Comparison of ENCODE assay signal across 4 worm cellular contexts in genomic region chrII:8630088-8630487, ce11.
A peak's percentile ranks its signal among the peaks of the same experiment; 100 is the strongest.
TF ChIP-seq lines count a peak whose summit lies in the region.

Gene T22C8.6 (minus strand): TSS chrII:8630281.

TF ChIP-seq in whole organism, L1 larva, 84 proteins besides CTCF, POLR2A, EP300 and RAD21 (continues in another document):
- no peak for TF ChIP-seq pax-3 (tag; optimal IDR thresholded peaks at IDR 0.05; lab: Kevin White, UChicago)
- TF ChIP-seq dsc-1 (tag; optimal IDR thresholded peaks at IDR 0.05; lab: Kevin White, UChicago), result no peak
- peak in 1 of 2 experiments; percentile 3 for TF ChIP-seq lin-35 (GFP tag; optimal IDR thresholded peaks at IDR 0.05; lab: Kevin White, UChicago)
- TF ChIP-seq nhr-12 (tag; optimal IDR thresholded peaks at IDR 0.05; lab: Kevin White, UChicago), result no peak
- TF ChIP-seq nhr-237 (tag; optimal IDR thresholded peaks at IDR 0.05; lab: Kevin White, UChicago), result no peak
- no peak for TF ChIP-seq ceh-82 (tag; optimal IDR thresholded peaks at IDR 0.05; lab: Kevin White, UChicago)
- no peak for TF ChIP-seq C04F5.9 (tag; optimal IDR thresholded peaks at IDR 0.05; lab: Kevin White, UChicago)
- no peak for TF ChIP-seq zag-1 (tag; optimal IDR thresholded peaks at IDR 0.05; lab: Kevin White, UChicago)
- peak in 1 of 6 experiments; percentile 25 for TF ChIP-seq elt-3 (tag; optimal IDR thresholded peaks at IDR 0.05; lab: Kevin White, UChicago)
- TF ChIP-seq sox-4 (tag; optimal IDR thresholded peaks at IDR 0.05; lab: Kevin White, UChicago), result no peak
- no peak for TF ChIP-seq zip-4 (GFP tag; optimal IDR thresholded peaks at IDR 0.05; lab: Kevin White, UChicago)
- no peak for TF ChIP-seq sup-37 (GFP tag; optimal IDR thresholded peaks at IDR 0.05; lab: Kevin White, UChicago)
- no peak for TF ChIP-seq nhr-76 (tag; optimal IDR thresholded peaks at IDR 0.05; lab: Kevin White, UChicago)
- no peak for TF ChIP-seq ceh-63 (GFP tag; optimal IDR thresholded peaks at IDR 0.05; lab: Kevin White, UChicago)
- TF ChIP-seq ceh-88 (GFP tag; IDR thresholded peaks at IDR 0.05; lab: Robert Waterston, UW), result no peak
- TF ChIP-seq isw-1 (GFP tag; IDR thresholded peaks at IDR 0.05; lab: Robert Waterston, UW), result no peak
- TF ChIP-seq nhr-85 (tag; lab: Kevin White, UChicago), result peak; percentile 75
- no peak for TF ChIP-seq mdl-1 (tag; optimal IDR thresholded peaks at IDR 0.05; lab: Kevin White, UChicago)
- TF ChIP-seq nhr-20 (tag; optimal IDR thresholded peaks at IDR 0.05; lab: Kevin White, UChicago), result peak; percentile 47
- TF ChIP-seq nhr-47 (tag; optimal IDR thresholded peaks at IDR 0.05; lab: Kevin White, UChicago), result no peak
- TF ChIP-seq ama-1 (optimal IDR thresholded peaks at IDR 0.05; lab: Kevin White, UChicago), result no peak
- TF ChIP-seq nhr-84 (tag; optimal IDR thresholded peaks at IDR 0.05; lab: Kevin White, UChicago), result no peak
- TF ChIP-seq fkh-4 (tag; optimal IDR thresholded peaks at IDR 0.05; lab: Kevin White, UChicago; ENCODE audit: borderline replicate concordance), result no peak
- no peak for TF ChIP-seq ces-1 (GFP tag; optimal IDR thresholded peaks at IDR 0.05; lab: Kevin White, UChicago)

TF ChIP-seq in whole organism, L2 larva, 48 proteins besides CTCF, POLR2A, EP300 and RAD21:
- TF ChIP-seq zag-1 (tag; optimal IDR thresholded peaks at IDR 0.05; lab: Kevin White, UChicago) (no peak), blmp-1 (tag; optimal IDR thresholded peaks at IDR 0.05; lab: Kevin White, UChicago; ENCODE audit: insufficient read depth) (peak; percentile 17), nhr-10 (tag; optimal IDR thresholded peaks at IDR 0.05; lab: Kevin White, UChicago) (no peak)

TF ChIP-seq in whole organism, L3 larva, 47 proteins besides CTCF, POLR2A, EP300 and RAD21:
- TF ChIP-seq nhr-23 (tag; optimal IDR thresholded peaks at IDR 0.05; lab: Kevin White, UChicago) (peak; percentile 19), sea-2 (GFP tag; optimal IDR thresholded peaks at IDR 0.05; lab: Kevin White, UChicago) (no peak), ama-1 (optimal IDR thresholded peaks at IDR 0.05; lab: Kevin White, UChicago) (no peak), nhr-25 (tag; optimal IDR thresholded peaks at IDR 0.05; lab: Kevin White, UChicago) (peak; percentile 33), nhr-76 (tag; optimal IDR thresholded peaks at IDR 0.05; lab: Kevin White, UChicago) (no peak)
TF ChIP-seq in whole organism, L3 larva: peak in this region for 2.

TF ChIP-seq in whole organism, L4 larva, 104 proteins besides CTCF, POLR2A, EP300 and RAD21:
- TF ChIP-seq ceh-62 (tag; optimal IDR thresholded peaks at IDR 0.05; lab: Kevin White, UChicago) (no peak), lin-13 (GFP tag; optimal IDR thresholded peaks at IDR 0.05; lab: Kevin White, UChicago) (no peak), unc-130 (GFP tag; optimal IDR thresholded peaks at IDR 0.05; lab: Kevin White, UChicago) (no peak), Y48G9A.11 (GFP tag; IDR thresholded peaks at IDR 0.05; lab: Robert Waterston, UW) (no peak), nhr-41 (GFP tag; IDR thresholded peaks at IDR 0.05; lab: Robert Waterston, UW) (no peak), egl-27 (tag; optimal IDR thresholded peaks at IDR 0.05; lab: Kevin White, UChicago) (no peak), dmd-9 (GFP tag; IDR thresholded peaks at IDR 0.05; lab: Robert Waterston, UW) (no peak), aly-2 (tag; optimal IDR thresholded peaks at IDR 0.05; lab: Kevin White, UChicago) (no peak), Y75B8A.6 (GFP tag; IDR thresholded peaks at IDR 0.05; lab: Robert Waterston, UW) (no peak), unc-39 (tag; optimal IDR thresholded peaks at IDR 0.05; lab: Kevin White, UChicago) (no peak), nhr-76 (tag; optimal IDR thresholded peaks at IDR 0.05; lab: Kevin White, UChicago) (no peak), spr-3 (GFP tag; optimal IDR thresholded peaks at IDR 0.05; lab: Kevin White, UChicago) (no peak), duxl-1 (tag; optimal IDR thresholded peaks at IDR 0.05; lab: Kevin White, UChicago; ENCODE audit: poor library complexity) (no peak), hmg-1.1 (GFP tag; IDR thresholded peaks at IDR 0.05; lab: Robert Waterston, UW) (no peak), nhr-28 (tag; optimal IDR thresholded peaks at IDR 0.05; lab: Kevin White, UChicago) (peak; percentile 16), lin-39 (tag; optimal IDR thresholded peaks at IDR 0.05; lab: Kevin White, UChicago) (no peak), mxl-3 (GFP tag; optimal IDR thresholded peaks at IDR 0.05; lab: Kevin White, UChicago) (peak; percentile 5), lir-3 (tag; optimal IDR thresholded peaks at IDR 0.05; lab: Kevin White, UChicago) (no peak), pha-4 (GFP tag; IDR thresholded peaks at IDR 0.05; lab: Robert Waterston, UW) (no peak), pha-4 (tag; optimal IDR thresholded peaks at IDR 0.05; lab: Kevin White, UChicago) (no peak), hlh-30 (tag; optimal IDR thresholded peaks at IDR 0.05; lab: Kevin White, UChicago; ENCODE audit: insufficient read depth) (peak; percentile 45)

Comparison
In these comparisons a context has a peak if more than half of its experiments do, and no peak if none do; other contexts are left out.
1. Of the 29 proteins assayed by ChIP-seq in both whole organism, L4 larva and whole organism, L1 larva: peak only in whole organism, L4 larva: nhr-28; only in whole organism, L1 larva: none; in both: none; in neither: 28.